Worm (Caenorhabditis elegans): ENCODE measurements around the gene dyf-18.

The dyf-18 gene

ce11 chrIV:11765507-11765906 lies 35.5 kb downstream of the dyf-18 start (continued):
- no peak for TF ChIP-seq nhr-111 (GFP tag; optimal IDR thresholded peaks at IDR 0.05)
- TF ChIP-seq ctbp-1 (GFP tag; IDR thresholded peaks at IDR 0.05) = peak; percentile 79
- no peak for TF ChIP-seq unc-130 (GFP tag; optimal IDR thresholded peaks at IDR 0.05)
- TF ChIP-seq nhr-25 (tag; optimal IDR thresholded peaks at IDR 0.05; ENCODE audit: borderline replicate concordance, insufficient read depth) = no peak
- peak; percentile 71 for TF ChIP-seq hlh-30 (tag; optimal IDR thresholded peaks at IDR 0.05; ENCODE audit: insufficient read depth)
- TF ChIP-seq dmd-6 (GFP tag; IDR thresholded peaks at IDR 0.05) = peak; percentile 14; the same call in 1 of the 2 replicates
- no peak for TF ChIP-seq sdz-12 (GFP tag; optimal IDR thresholded peaks at IDR 0.05)
- no peak for TF ChIP-seq fos-1 (tag; optimal IDR thresholded peaks at IDR 0.05)
- no peak for TF ChIP-seq nhr-76 (tag; optimal IDR thresholded peaks at IDR 0.05)
- no peak for TF ChIP-seq daf-12 (tag; optimal IDR thresholded peaks at IDR 0.05)
- peak; percentile 21 to 43 for TF ChIP-seq lsy-2 (tag; optimal IDR thresholded peaks at IDR 0.05)
- TF ChIP-seq F44E2.7 (GFP tag; IDR thresholded peaks at IDR 0.05) = no peak
- peak; percentile 74 for TF ChIP-seq aha-1 (tag)
- peak; percentile 7 for TF ChIP-seq hlh-11 (tag; optimal IDR thresholded peaks at IDR 0.05)
- no peak for TF ChIP-seq ZK337.2 (GFP tag; IDR thresholded peaks at IDR 0.05)
- peak in 1 of 2 experiments; percentile 58 for TF ChIP-seq mdl-1 (tag; optimal IDR thresholded peaks at IDR 0.05)
- TF ChIP-seq snpc-1.2 (GFP tag; IDR thresholded peaks at IDR 0.05) = no peak
- no peak for TF ChIP-seq nhr-41 (GFP tag; IDR thresholded peaks at IDR 0.05)
- no peak for TF ChIP-seq skn-1 (tag; optimal IDR thresholded peaks at IDR 0.05)
- no peak for TF ChIP-seq dve-1 (tag; optimal IDR thresholded peaks at IDR 0.05; ENCODE audit: insufficient read depth)
- TF ChIP-seq tag-97 (GFP tag; IDR thresholded peaks at IDR 0.05) = no peak
- no peak for TF ChIP-seq lin-15B (tag; optimal IDR thresholded peaks at IDR 0.05)
- TF ChIP-seq fkh-10 (GFP tag; optimal IDR thresholded peaks at IDR 0.05) = peak; percentile 88
- TF ChIP-seq mxl-3 (GFP tag; optimal IDR thresholded peaks at IDR 0.05) = no peak
- TF ChIP-seq daf-19 (GFP tag; conservative IDR thresholded peaks at IDR 0.05) = no peak
- TF ChIP-seq saeg-2 (GFP tag; IDR thresholded peaks at IDR 0.05) = no peak
- no peak for TF ChIP-seq mxl-2 (GFP tag; conservative IDR thresholded peaks at IDR 0.05)
- TF ChIP-seq Y48G9A.11 (GFP tag; IDR thresholded peaks at IDR 0.05) = no peak
- TF ChIP-seq F37D6.2 (tag; optimal IDR thresholded peaks at IDR 0.05) = peak; percentile 48

- TF ChIP-seq duxl-1 (tag; optimal IDR thresholded peaks at IDR 0.05; ENCODE audit: poor library complexity) = no peak
- TF ChIP-seq lir-3 (tag; optimal IDR thresholded peaks at IDR 0.05) = no peak
- TF ChIP-seq ceh-82 (tag; optimal IDR thresholded peaks at IDR 0.05) = no peak
- TF ChIP-seq zfp-2 (tag; optimal IDR thresholded peaks at IDR 0.05) = no peak
- no peak for TF ChIP-seq attf-4 (tag; optimal IDR thresholded peaks at IDR 0.05)
- no peak for TF ChIP-seq egl-43 (GFP tag; IDR thresholded peaks at IDR 0.05)
- no peak for TF ChIP-seq mdl-1 (tag; optimal IDR thresholded peaks at IDR 0.05)
- no peak for TF ChIP-seq hlh-30 (tag; optimal IDR thresholded peaks at IDR 0.05; ENCODE audit: insufficient read depth)
- no peak for TF ChIP-seq ces-1 (GFP tag; optimal IDR thresholded peaks at IDR 0.05)
- TF ChIP-seq ztf-11 (tag; optimal IDR thresholded peaks at IDR 0.05) = no peak
- peak; percentile 1 for TF ChIP-seq hlh-11 (tag; optimal IDR thresholded peaks at IDR 0.05)
- TF ChIP-seq madf-9 (GFP tag; conservative IDR thresholded peaks at IDR 0.05) = no peak
- TF ChIP-seq Y75B8A.6 (GFP tag; IDR thresholded peaks at IDR 0.05) = no peak
- no peak for TF ChIP-seq dmd-9 (GFP tag; IDR thresholded peaks at IDR 0.05)
- TF ChIP-seq hmg-1.1 (GFP tag; IDR thresholded peaks at IDR 0.05) = peak; percentile 38; the same call in 1 of the 2 replicates
- TF ChIP-seq set-16 (GFP tag; IDR thresholded peaks at IDR 0.05) = peak; percentile 52
- TF ChIP-seq unc-62 (GFP tag; optimal IDR thresholded peaks at IDR 0.05 in 1 of 2) = no peak
- TF ChIP-seq unc-62 (tag; optimal IDR thresholded peaks at IDR 0.05) = no peak
- no peak for TF ChIP-seq snpc-1.2 (GFP tag; IDR thresholded peaks at IDR 0.05)
- no peak for TF ChIP-seq dpl-1 (GFP tag; optimal IDR thresholded peaks at IDR 0.05)
- no peak for TF ChIP-seq mdt-29 (GFP tag; IDR thresholded peaks at IDR 0.05)
- TF ChIP-seq ceh-44 (GFP tag; IDR thresholded peaks at IDR 0.05) = no peak
- TF ChIP-seq nhr-28 (tag; optimal IDR thresholded peaks at IDR 0.05) = no peak
- no peak for TF ChIP-seq ceh-32 (tag; optimal IDR thresholded peaks at IDR 0.05; ENCODE audit: poor library complexity)
- TF ChIP-seq F49E8.2 (tag; optimal IDR thresholded peaks at IDR 0.05; ENCODE audit: borderline replicate concordance) = no peak
Measured at ce11 chrIV:11760700-11761459, 40.1 kb downstream of the dyf-18 start, which contains the start of gene T12A7.2. TSS of gene T12A7.2 (minus strand) at chrIV:11761111.
